Worm (Caenorhabditis elegans) whole organism, midembryonic: ENCODE data around the gene F14D7.18.

Experiments used
- T22C8.4 ChIP-seq: fragments of 200-800 bp; sonication (Bioruptor generic); IDR thresholded peaks from 2 replicates; pipeline ENCODE4 v1.3.6; 2022; ENCODE audit warnings: missing genetic modification characterization, missing compliant biosample characterization
- cog-1 ChIP-seq: sonication (generic microtip); optimal IDR thresholded peaks from 2 replicates; lab custom pipeline; 2016; ENCODE audit warnings: missing genetic modification characterization, missing compliant biosample characterization
- flt-1 ChIP-seq: fragments of 200-800 bp; sonication (Bioruptor generic); IDR thresholded peaks from 2 replicates; pipeline ENCODE4 v1.3.6; 2022; ENCODE audit warnings: missing genetic modification characterization, missing compliant biosample characterization
- klf-2 ChIP-seq: fragments of 200-800 bp; sonication (Bioruptor generic); conservative IDR thresholded peaks from 2 replicates; pipeline ENCODE4 v1.3.6; 2022; ENCODE audit warnings: missing genetic modification reagents, missing genetic modification characterization, missing compliant biosample characterization
- med-1 ChIP-seq: sonication (generic microtip); optimal IDR thresholded peaks from 2 replicates; lab custom pipeline; 2017; ENCODE audit warnings: missing genetic modification characterization, mild to moderate bottlenecking, missing compliant biosample characterization, antibody characterized with exemption, missing genetic modification reagents; ENCODE audit not compliant: insufficient read depth
- tab-1 ChIP-seq: fragments of 200-800 bp; sonication (Bioruptor generic); IDR thresholded peaks from 2 replicates; pipeline ENCODE4 v1.3.6; 2022; ENCODE audit warnings: missing genetic modification characterization, missing compliant biosample characterization
- ztf-23 ChIP-seq: fragments of 200-800 bp; sonication (Bioruptor generic); IDR thresholded peaks from 2 replicates; pipeline ENCODE4 v1.3.6; 2022; ENCODE audit warnings: missing genetic modification reagents, missing genetic modification characterization, missing compliant biosample characterization
- ztf-29 ChIP-seq: fragments of 200-800 bp; sonication (Bioruptor generic); IDR thresholded peaks from 2 replicates; pipeline ENCODE4 v1.3.6; 2022; ENCODE audit warnings: missing genetic modification reagents, missing genetic modification characterization, missing compliant biosample characterization

DNA sequence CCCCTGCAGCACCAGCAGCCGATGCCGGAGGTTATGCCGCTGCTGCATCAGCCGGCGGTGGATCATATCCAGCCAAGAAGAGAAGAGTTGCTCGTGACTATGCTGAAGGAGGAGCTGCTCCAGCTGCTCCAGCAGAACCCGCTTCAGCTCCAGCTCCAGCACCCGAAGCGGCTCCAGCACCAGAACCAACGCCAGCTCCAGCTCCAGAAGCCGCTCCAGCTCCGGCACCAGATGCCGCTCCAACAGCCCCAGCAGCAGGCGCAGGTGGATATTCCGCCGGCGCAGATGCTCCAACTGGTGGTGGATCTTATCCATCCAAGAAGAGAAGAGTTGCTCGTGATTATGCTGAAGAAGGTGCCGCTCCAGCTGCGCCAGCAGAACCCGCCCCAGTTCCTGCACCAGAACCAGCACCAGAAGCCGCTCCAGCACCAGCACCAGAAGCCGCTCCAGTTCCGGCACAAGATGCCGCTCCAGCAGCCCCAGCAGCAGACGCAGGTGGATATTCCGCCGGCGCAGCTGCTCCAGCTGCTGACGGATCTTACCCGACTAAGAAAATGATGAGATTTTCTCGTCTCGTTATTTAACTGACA lies 30.3 kb upstream of the F14D7.18 start:
- TF ChIP-seq cog-1 (tag; lab: Kevin White, UChicago) (no peak), ztf-23 (GFP tag; lab: Robert Waterston, UW) (no peak), flt-1 (GFP tag; lab: Robert Waterston, UW) (no peak), tab-1 (GFP tag; lab: Robert Waterston, UW) (no peak), T22C8.4 (GFP tag; lab: Robert Waterston, UW) (no peak), klf-2 (GFP tag; lab: Robert Waterston, UW) (no peak), ztf-29 (GFP tag; lab: Robert Waterston, UW) (no peak), med-1 (GFP tag; lab: Kevin White, UChicago) (no peak)
